Comparison of ENCODE assay signal across 2 worm cellular contexts in the genomic region with DNA sequence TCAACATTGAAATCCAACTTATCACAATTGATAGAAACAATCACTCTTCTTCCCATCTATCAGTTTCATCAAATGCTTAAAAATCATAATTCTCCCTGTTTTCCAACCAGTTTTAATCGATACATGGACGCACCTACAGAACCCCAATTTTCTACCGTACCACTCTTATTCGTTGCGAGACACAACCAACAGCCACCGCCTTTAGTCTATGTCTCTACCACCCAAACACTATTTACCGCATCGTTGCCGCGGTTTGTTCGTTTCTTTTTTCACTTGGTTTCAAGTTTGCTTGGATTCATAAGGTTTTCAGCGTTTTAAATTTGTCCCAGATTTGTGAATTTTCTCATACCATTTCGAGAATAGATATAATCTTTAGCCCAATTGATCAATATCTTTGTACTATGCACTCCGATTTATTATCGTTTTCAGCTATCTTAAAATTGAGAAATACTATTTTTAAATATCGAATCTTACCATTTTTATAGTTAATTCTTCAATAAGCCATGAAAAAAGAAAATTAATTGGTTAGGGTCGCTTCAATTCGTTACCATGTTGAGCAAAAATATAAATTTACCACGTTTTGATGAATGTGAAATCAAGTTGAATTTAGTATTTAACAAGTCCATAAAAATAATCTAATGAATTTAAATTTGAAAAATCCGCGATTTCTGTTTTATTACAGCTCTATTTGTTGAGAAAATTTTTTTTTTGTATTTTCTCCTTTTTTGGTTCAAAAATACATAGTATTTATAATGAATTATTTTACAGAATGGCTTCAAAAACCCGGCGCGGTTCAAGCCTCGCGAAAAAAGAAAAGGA.
A peak's percentile ranks its signal among the peaks of the same experiment; 100 is the strongest.
TF ChIP-seq lines count a peak whose summit lies in the region.

A gene (plus strand): TSS at position 769 of the 819 bp plus-strand sequence.

TF ChIP-seq in whole organism, L1 larva, 84 proteins besides CTCF, POLR2A, EP300 and RAD21 (continued from another document):
- TF ChIP-seq rnt-1 (tag; optimal IDR thresholded peaks at IDR 0.05; lab: Kevin White, UChicago) (peak; percentile 27), lsy-2 (tag; optimal IDR thresholded peaks at IDR 0.05; lab: Kevin White, UChicago) (peak; percentile 80 to 97), nhr-85 (tag; lab: Kevin White, UChicago) (peak; percentile 78)

TF ChIP-seq in whole organism, L3 larva, 47 proteins besides CTCF, POLR2A, EP300 and RAD21 (continued from another document):
- TF ChIP-seq tbx-2 (tag; optimal IDR thresholded peaks at IDR 0.05; lab: Kevin White, UChicago) (no peak), sea-2 (GFP tag; optimal IDR thresholded peaks at IDR 0.05; lab: Kevin White, UChicago) (no peak), unc-62 (GFP tag; optimal IDR thresholded peaks at IDR 0.05; lab: Kevin White, UChicago) (no peak), pqm-1 (tag; optimal IDR thresholded peaks at IDR 0.05; lab: Kevin White, UChicago) (peak; percentile 14), elt-3 (tag; optimal IDR thresholded peaks at IDR 0.05; lab: Kevin White, UChicago) (no peak), nhr-11 (tag; optimal IDR thresholded peaks at IDR 0.05; lab: Kevin White, UChicago) (no peak), zag-1 (tag; optimal IDR thresholded peaks at IDR 0.05; lab: Kevin White, UChicago) (no peak), ztf-4 (tag; optimal IDR thresholded peaks at IDR 0.05; lab: Kevin White, UChicago) (no peak), egl-5 (tag; optimal IDR thresholded peaks at IDR 0.05; lab: Kevin White, UChicago) (no peak), lin-15B (tag; optimal IDR thresholded peaks at IDR 0.05; lab: Kevin White, UChicago) (peak; percentile 51), nhr-76 (tag; optimal IDR thresholded peaks at IDR 0.05; lab: Kevin White, UChicago) (no peak), mml-1 (tag; optimal IDR thresholded peaks at IDR 0.05; lab: Kevin White, UChicago) (no peak), nfya-1 (tag; optimal IDR thresholded peaks at IDR 0.05; lab: Kevin White, UChicago; ENCODE audit: insufficient read depth) (peak; percentile 94), nhr-25 (tag; optimal IDR thresholded peaks at IDR 0.05; lab: Kevin White, UChicago) (no peak)
